Fruit fly (Drosophila melanogaster): ENCODE data around the gene CG14931.
A peak's percentile ranks its signal among the peaks of the same experiment; 100 is the strongest.

Gene CG14931

DNA sequence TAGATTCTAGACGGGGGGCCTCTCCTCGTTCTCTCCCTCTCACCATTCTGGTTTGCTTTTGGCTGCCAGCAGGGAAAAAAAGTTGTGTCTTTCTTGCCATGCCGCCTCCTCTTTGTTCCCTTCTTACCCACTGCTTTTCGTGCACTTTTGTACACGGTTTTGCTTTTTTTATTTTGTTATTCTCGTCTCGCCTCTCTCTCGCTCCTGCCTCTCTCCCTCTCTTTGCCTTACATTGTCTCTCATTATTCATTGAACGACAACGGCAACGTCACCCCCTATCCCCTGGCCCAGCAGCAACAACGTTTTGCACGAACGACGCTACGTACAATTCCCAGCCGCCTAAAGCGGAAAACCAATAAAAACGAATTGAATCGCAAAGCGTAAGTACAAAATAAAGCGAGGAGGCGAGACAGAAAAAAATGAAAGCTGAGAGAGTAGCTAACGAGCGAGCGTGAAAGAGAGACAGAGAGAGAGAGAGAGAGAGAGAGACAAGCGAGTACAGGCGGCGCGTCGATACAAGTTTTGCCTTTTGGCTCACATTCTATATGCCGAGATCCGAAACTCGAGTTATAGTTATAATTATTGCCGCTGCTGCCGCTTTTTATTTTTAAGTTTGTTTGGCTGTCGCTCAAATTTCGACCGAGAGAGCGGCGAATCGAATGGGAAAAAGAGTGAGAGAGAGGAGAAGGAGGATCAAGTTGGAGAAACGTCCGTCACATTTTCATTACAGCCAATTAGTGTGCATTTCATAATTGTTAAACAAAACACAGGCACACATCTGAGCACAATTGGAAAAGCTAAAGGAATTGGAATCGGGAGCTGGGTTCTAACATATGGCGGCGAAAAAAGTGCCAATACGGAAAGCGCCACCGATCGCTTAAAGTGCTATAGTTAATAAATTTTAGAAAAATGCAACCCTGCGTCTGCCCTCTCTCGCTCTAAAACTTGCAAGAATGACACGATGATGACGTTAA is 18.9 kb downstream of the CG14931 start (continued):
- TF ChIP-seq Myc (optimal IDR thresholded peaks at IDR 0.05) (no peak), dmrt93B (GFP tag; optimal IDR thresholded peaks at IDR 0.05) (no peak), sv (GFP tag; optimal IDR thresholded peaks at IDR 0.05) (no peak), sage (GFP tag; optimal IDR thresholded peaks at IDR 0.05) (peak; percentile 79), dsf (GFP tag; optimal IDR thresholded peaks at IDR 0.05; ENCODE audit: borderline replicate concordance) (no peak), fru (GFP tag; optimal IDR thresholded peaks at IDR 0.05) (peak; percentile 64), Dif (GFP tag; optimal IDR thresholded peaks at IDR 0.05; ENCODE audit: partially characterized antibody) (peak; percentile 90), Hr78 (GFP tag; optimal IDR thresholded peaks at IDR 0.05) (no peak), rgr (GFP tag; optimal IDR thresholded peaks at IDR 0.05) (peak; percentile 64), CrebA (GFP tag; optimal IDR thresholded peaks at IDR 0.05; ENCODE audit: borderline replicate concordance) (peak; percentile 93), CG9705 (GFP tag; optimal IDR thresholded peaks at IDR 0.05) (peak; percentile 35)

- TF ChIP-seq Sp1 (GFP tag; optimal IDR thresholded peaks at IDR 0.05) (peak; percentile 62), jim (GFP tag; optimal IDR thresholded peaks at IDR 0.05) (peak; percentile 58), brk (GFP tag; optimal IDR thresholded peaks at IDR 0.05) (peak; percentile 74), Dfd (GFP tag; optimal IDR thresholded peaks at IDR 0.05) (no peak), Hr78 (GFP tag; optimal IDR thresholded peaks at IDR 0.05) (no peak), HLH106 (tag; optimal IDR thresholded peaks at IDR 0.05) (no peak), Dif (GFP tag; optimal IDR thresholded peaks at IDR 0.05; ENCODE audit: partially characterized antibody) (peak; percentile 80), dsf (GFP tag; optimal IDR thresholded peaks at IDR 0.05; ENCODE audit: borderline replicate concordance) (no peak), psq (GFP tag; optimal IDR thresholded peaks at IDR 0.05) (peak; percentile 100), GATAd (GFP tag; optimal IDR thresholded peaks at IDR 0.05) (no peak), Vsx2 (GFP tag; optimal IDR thresholded peaks at IDR 0.05; ENCODE audit: partially characterized antibody) (peak; percentile 89), OdsH (GFP tag; optimal IDR thresholded peaks at IDR 0.05) (peak; percentile 30), CG9705 (GFP tag; optimal IDR thresholded peaks at IDR 0.05) (peak; percentile 24), Mio (GFP tag; optimal IDR thresholded peaks at IDR 0.05) (no peak), lola (GFP tag; optimal IDR thresholded peaks at IDR 0.05) (no peak), fru (GFP tag; optimal IDR thresholded peaks at IDR 0.05) (peak; percentile 62), rgr (GFP tag; optimal IDR thresholded peaks at IDR 0.05) (peak; percentile 19), sv (GFP tag; optimal IDR thresholded peaks at IDR 0.05) (no peak), Hnf4 (GFP tag; optimal IDR thresholded peaks at IDR 0.05) (peak; percentile 67), dmrt93B (GFP tag; optimal IDR thresholded peaks at IDR 0.05) (no peak), CG32264 (GFP tag; optimal IDR thresholded peaks at IDR 0.05) (peak; percentile 12), Abd-B (GFP tag; optimal IDR thresholded peaks at IDR 0.05) (no peak), Hr83 (GFP tag; optimal IDR thresholded peaks at IDR 0.05; ENCODE audit: poor library complexity, severe bottlenecking) (peak; percentile 92), Rel (GFP tag; optimal IDR thresholded peaks at IDR 0.05) (no peak), Rel (tag; optimal IDR thresholded peaks at IDR 0.05) (peak; percentile 80), woc (GFP tag; optimal IDR thresholded peaks at IDR 0.05) (no peak), Jra (GFP tag; optimal IDR thresholded peaks at IDR 0.05) (peak; percentile 50), h (GFP tag; optimal IDR thresholded peaks at IDR 0.05) (peak; percentile 71), foxo (GFP tag; optimal IDR thresholded peaks at IDR 0.05) (peak; percentile 20 to 51), usp (GFP tag; optimal IDR thresholded peaks at IDR 0.05) (no peak), pan (optimal IDR thresholded peaks at IDR 0.05) (no peak), Myc (optimal IDR thresholded peaks at IDR 0.05) (no peak), br (GFP tag; optimal IDR thresholded peaks at IDR 0.05) (peak; percentile 63), dl (GFP tag; optimal IDR thresholded peaks at IDR 0.05; ENCODE audit: insufficient read depth in 1 of 2, partially characterized antibody in 2 of 2) (peak; percentile 36 to 58), N (GFP tag; optimal IDR thresholded peaks at IDR 0.05) (peak; percentile 62), sage (GFP tag; optimal IDR thresholded peaks at IDR 0.05) (peak; percentile 41), tai (GFP tag; optimal IDR thresholded peaks at IDR 0.05) (no peak), ey (GFP tag; optimal IDR thresholded peaks at IDR 0.05) (peak; percentile 6), CrebA (GFP tag; optimal IDR thresholded peaks at IDR 0.05; ENCODE audit: borderline replicate concordance) (peak; percentile 61)
Measured at dm6 chr2L:11807697-11808226, 19.6 kb downstream of the CG14931 start.
